Worm (Caenorhabditis elegans) whole organism, L4 larva: ENCODE measurements around the gene ZK1127.5.

Source experiments
- D1046.2 ChIP-seq: fragments of 200-800 bp; sonication (Bioruptor generic); IDR thresholded peaks from 2 replicates; pipeline ENCODE4 v1.3.6; 2022; ENCODE audit warnings: missing genetic modification characterization, missing compliant biosample characterization
- F26F4.8 ChIP-seq: fragments of 200-800 bp; sonication (Bioruptor generic); conservative IDR thresholded peaks from 2 replicates; pipeline ENCODE4 v1.3.6; 2022; ENCODE audit warnings: missing genetic modification characterization, missing compliant biosample characterization
- F37D6.2 ChIP-seq: sonication (generic microtip); optimal IDR thresholded peaks from 2 replicates; lab custom pipeline; 2016; ENCODE audit warnings: mild to moderate bottlenecking, missing genetic modification characterization, missing compliant biosample characterization
- F44E2.7 ChIP-seq: fragments of 200-800 bp; sonication (Bioruptor generic); IDR thresholded peaks from 2 replicates; pipeline ENCODE4 v2.1.2; 2022; ENCODE audit warnings: missing genetic modification characterization, missing compliant biosample characterization
- R02D3.7 ChIP-seq: fragments of 150-350 bp; sonication (generic microtip); optimal IDR thresholded peaks from 3 replicates; lab custom pipeline; 2014; ENCODE audit warnings: missing biosample characterization, missing genetic modification characterization
- Y48G9A.11 ChIP-seq: fragments of 200-800 bp; sonication (Bioruptor generic); IDR thresholded peaks from 2 replicates; pipeline ENCODE4 v1.3.6; 2022; ENCODE audit warnings: missing genetic modification reagents, missing genetic modification characterization, missing compliant biosample characterization
- Y75B8A.6 ChIP-seq: fragments of 200-800 bp; sonication (Bioruptor generic); IDR thresholded peaks from 2 replicates; pipeline ENCODE4 v1.3.6; 2022; ENCODE audit warnings: missing genetic modification reagents, missing genetic modification characterization, missing compliant biosample characterization
- aha-1 ChIP-seq: fragments of 150-350 bp; peaks from one replicate; lab custom pipeline; 2014; ENCODE audit warnings: missing biosample characterization, missing genetic modification characterization
- aly-2 ChIP-seq: sonication (generic microtip); optimal IDR thresholded peaks from 2 replicates; lab custom pipeline; 2018; ENCODE audit warnings: missing biosample characterization, missing genetic modification characterization
- attf-4 ChIP-seq: sonication (generic microtip); optimal IDR thresholded peaks from 3 replicates; lab custom pipeline; 2017; ENCODE audit warnings: missing biosample characterization, missing genetic modification characterization
- ceh-44 ChIP-seq: fragments of 200-800 bp; sonication (Bioruptor generic); IDR thresholded peaks from 2 replicates; pipeline ENCODE4 v1.3.6; 2022; ENCODE audit warnings: missing genetic modification reagents, missing genetic modification characterization, missing compliant biosample characterization
- ceh-82 ChIP-seq: sonication (generic microtip); optimal IDR thresholded peaks from 2 replicates; lab custom pipeline; 2017; ENCODE audit warnings: missing biosample characterization, missing genetic modification characterization
- ctbp-1 ChIP-seq: fragments of 200-800 bp; sonication (Bioruptor generic); IDR thresholded peaks from 2 replicates; pipeline ENCODE4 v1.3.6; 2022; ENCODE audit warnings: missing genetic modification reagents, missing genetic modification characterization, missing compliant biosample characterization
- daf-12 ChIP-seq: fragments of 150-350 bp; optimal IDR thresholded peaks from 2 replicates; lab custom pipeline; 2014; ENCODE audit warnings: missing biosample characterization, missing genetic modification reagents, missing genetic modification characterization
- daf-19 ChIP-seq: fragments of 200-800 bp; sonication (Bioruptor generic); conservative IDR thresholded peaks from 2 replicates; pipeline ENCODE4 v1.3.6; 2022; ENCODE audit warnings: missing genetic modification characterization, missing compliant biosample characterization
- dve-1 ChIP-seq: sonication (generic microtip); optimal IDR thresholded peaks from 2 replicates; lab custom pipeline; 2017; ENCODE audit warnings: antibody characterized with exemption, mild to moderate bottlenecking, missing genetic modification characterization, missing compliant biosample characterization; ENCODE audit not compliant: insufficient read depth
- fkh-10 ChIP-seq: fragments of 150-350 bp; optimal IDR thresholded peaks from 2 replicates; lab custom pipeline; 2014; ENCODE audit warnings: missing biosample characterization, missing genetic modification reagents, missing genetic modification characterization
- fos-1 ChIP-seq: fragments of 150-350 bp; optimal IDR thresholded peaks from 2 replicates; lab custom pipeline; 2014; ENCODE audit warnings: missing biosample characterization, missing genetic modification characterization
- jun-1 ChIP-seq: fragments of 150-350 bp; optimal IDR thresholded peaks from 2 replicates; lab custom pipeline; 2014; ENCODE audit warnings: missing biosample characterization, missing genetic modification reagents, missing genetic modification characterization
- lim-7 ChIP-seq: fragments of 200-800 bp; sonication (Bioruptor generic); IDR thresholded peaks from 2 replicates; pipeline ENCODE4 v1.3.6; 2022; ENCODE audit warnings: missing genetic modification characterization, missing compliant biosample characterization
- lin-1 ChIP-seq: fragments of 200-800 bp; sonication (Bioruptor generic); IDR thresholded peaks from 2 replicates; pipeline ENCODE4 v1.3.6; 2022; ENCODE audit warnings: missing genetic modification reagents, missing genetic modification characterization, missing compliant biosample characterization
- lin-15B ChIP-seq: fragments of 150-350 bp; sonication (generic microtip); optimal IDR thresholded peaks from 3 replicates; lab custom pipeline; 2014; ENCODE audit warnings: missing biosample characterization, missing genetic modification characterization
- lin-38 ChIP-seq: fragments of 200-800 bp; sonication (Bioruptor generic); IDR thresholded peaks from 2 replicates; pipeline ENCODE4 v1.3.6; 2022; ENCODE audit warnings: missing genetic modification reagents, missing genetic modification characterization, missing compliant biosample characterization
- lin-39 ChIP-seq: fragments of 150-350 bp; optimal IDR thresholded peaks from 2 replicates; lab custom pipeline; 2014; ENCODE audit warnings: missing biosample characterization, missing genetic modification reagents, missing genetic modification characterization
- madf-9 ChIP-seq: fragments of 200-800 bp; sonication (Bioruptor generic); conservative IDR thresholded peaks from 2 replicates; pipeline ENCODE4 v1.3.6; 2022; ENCODE audit warnings: missing genetic modification reagents, missing genetic modification characterization, missing compliant biosample characterization
- mes-2 ChIP-seq: sonication (generic microtip); optimal IDR thresholded peaks from 2 replicates; lab custom pipeline; 2016; ENCODE audit warnings: missing genotype, mild to moderate bottlenecking, missing genetic modification characterization, missing compliant biosample characterization; ENCODE audit not compliant: poor library complexity, severe bottlenecking
- mxl-2 ChIP-seq: fragments of 200-800 bp; sonication (Bioruptor generic); conservative IDR thresholded peaks from 2 replicates; pipeline ENCODE4 v1.3.6; 2022; ENCODE audit warnings: missing genetic modification reagents, missing genetic modification characterization, missing compliant biosample characterization
- nhr-237 ChIP-seq: sonication (generic microtip); optimal IDR thresholded peaks from 2 replicates; lab custom pipeline; 2017; ENCODE audit warnings: missing biosample characterization, missing genetic modification characterization
- nhr-48 ChIP-seq: sonication (generic microtip); optimal IDR thresholded peaks from 2 replicates; lab custom pipeline; 2016; ENCODE audit warnings: mild to moderate bottlenecking, missing genetic modification characterization, missing compliant biosample characterization
- pha-4 ChIP-seq, 2 experiments: fragments of 150-350 bp in 1 of 2; fragments of 200-800 bp in 1 of 2; sonication (Bioruptor generic) in 1 of 2; IDR thresholded peaks in 1 of 2; optimal IDR thresholded peaks in 1 of 2; 2 replicates each; pipeline versions ENCODE4 v1.3.6 to Lab custom; 2014 to 2022; ENCODE audit warnings: missing genetic modification characterization in 2 of 2, missing genetic modification reagents in 2 of 2, missing biosample characterization in 1 of 2, missing compliant biosample characterization in 1 of 2
- rbr-2 ChIP-seq: sonication (generic microtip); optimal IDR thresholded peaks from 2 replicates; lab custom pipeline; 2016; ENCODE audit warnings: missing genotype, missing genetic modification characterization, missing compliant biosample characterization
- sdz-12 ChIP-seq: fragments of 200-800 bp; sonication (Bioruptor generic); optimal IDR thresholded peaks from 2 replicates; lab custom pipeline; 2018; ENCODE audit warnings: mild to moderate bottlenecking, missing genetic modification characterization, missing compliant biosample characterization
- skn-1 ChIP-seq: fragments of 150-350 bp; optimal IDR thresholded peaks from 2 replicates; lab custom pipeline; 2014; ENCODE audit warnings: missing biosample characterization, missing genetic modification characterization
- snpc-4 ChIP-seq: fragments of 150-350 bp; optimal IDR thresholded peaks from 2 replicates; lab custom pipeline; 2014; ENCODE audit warnings: missing biosample characterization, missing genetic modification characterization
- spr-1 ChIP-seq: sonication (generic microtip); optimal IDR thresholded peaks from 2 replicates; lab custom pipeline; 2016; ENCODE audit warnings: mild to moderate bottlenecking, missing genetic modification characterization, missing compliant biosample characterization
- tra-1 ChIP-seq: fragments of 200-800 bp; sonication (Bioruptor generic); IDR thresholded peaks from 2 replicates; pipeline ENCODE4 v1.3.6; 2022; ENCODE audit warnings: missing genetic modification reagents, missing genetic modification characterization, missing compliant biosample characterization
- unc-130 ChIP-seq: sonication (generic microtip); optimal IDR thresholded peaks from 2 replicates; lab custom pipeline; 2016; ENCODE audit warnings: missing genetic modification reagents, missing genetic modification characterization, missing compliant biosample characterization
- vab-7 ChIP-seq: fragments of 200-800 bp; sonication (Bioruptor generic); IDR thresholded peaks from 2 replicates; pipeline ENCODE4 v1.3.6; 2022; ENCODE audit warnings: missing genetic modification reagents, missing genetic modification characterization, missing compliant biosample characterization
- zag-1 ChIP-seq: fragments of 150-350 bp; optimal IDR thresholded peaks from 2 replicates; lab custom pipeline; 2014; ENCODE audit warnings: missing biosample characterization, missing genetic modification characterization
- zfp-2 ChIP-seq: sonication (generic microtip); optimal IDR thresholded peaks from 2 replicates; lab custom pipeline; 2016; ENCODE audit warnings: mild to moderate bottlenecking, missing genetic modification characterization, missing compliant biosample characterization
- zfp-3 ChIP-seq: fragments of 200-800 bp; sonication (Bioruptor generic); conservative IDR thresholded peaks from 2 replicates; pipeline ENCODE4 v1.3.6; 2022; ENCODE audit warnings: missing genetic modification reagents, missing genetic modification characterization, missing compliant biosample characterization
- ztf-11 ChIP-seq: fragments of 150-350 bp; optimal IDR thresholded peaks from 2 replicates; lab custom pipeline; 2014; ENCODE audit warnings: missing biosample characterization, missing genetic modification characterization
- ztf-7 ChIP-seq: fragments of 150-350 bp; optimal IDR thresholded peaks from 2 replicates; lab custom pipeline; 2014; ENCODE audit warnings: missing biosample characterization, missing genetic modification characterization

ZK1127.5 gene

DNA sequence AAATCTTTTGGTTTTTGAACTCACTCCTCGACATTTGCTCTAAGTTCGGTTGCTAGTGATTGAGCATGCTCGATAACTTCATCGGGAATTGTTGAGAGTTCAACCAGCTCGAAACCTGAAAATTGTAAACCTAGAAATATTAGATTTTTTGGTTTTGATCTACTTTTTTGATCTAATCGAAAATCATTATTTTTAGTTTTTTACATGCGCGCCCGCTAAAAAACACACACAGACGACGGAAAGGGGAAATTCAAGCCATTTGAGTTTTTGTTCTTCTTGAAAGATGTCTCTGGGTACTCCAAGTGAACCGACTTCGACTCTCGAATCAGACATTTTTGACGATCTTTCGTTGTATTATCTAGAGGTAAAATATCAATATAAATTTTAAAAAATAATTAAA is 14.9 kb downstream of the ZK1127.5 start, which contains the start of gene nos-2 (continued):
- TF ChIP-seq lin-1 (GFP tag; lab: Robert Waterston, UW) (no peak), jun-1 (no peak)

DNA sequence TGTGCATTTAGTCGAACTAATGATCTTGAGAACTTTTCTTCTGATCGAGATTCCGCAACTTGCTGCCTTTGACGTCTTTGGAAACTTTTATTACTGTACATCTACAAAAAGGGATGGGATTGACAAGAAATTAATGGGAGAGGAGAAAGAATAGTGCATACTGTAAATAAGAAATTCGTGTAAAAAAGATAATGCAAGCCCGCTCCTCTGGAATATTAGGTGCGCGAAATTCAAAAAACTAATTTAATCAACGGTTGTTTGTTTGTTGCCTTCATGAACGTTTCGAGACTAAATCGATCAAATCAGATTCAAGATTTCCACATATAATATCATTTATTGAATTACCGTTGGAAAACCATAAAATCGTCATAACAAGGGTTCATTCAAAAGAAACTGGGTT is 19.4 kb downstream of the ZK1127.5 start, which contains the start of gene him-14:
him-14 (minus strand) TSS at position 101 of the 400 bp plus-strand sequence.
- no peak for TF ChIP-seq F26F4.8 (GFP tag; lab: Robert Waterston, UW)
- no peak for TF ChIP-seq lim-7
- no peak for TF ChIP-seq lin-15B
- TF ChIP-seq mes-2 (tag; lab: Kevin White, UChicago): no peak
- TF ChIP-seq aha-1: peak; percentile 82
- TF ChIP-seq daf-12 (tag; lab: Kevin White, UChicago): no peak
- TF ChIP-seq ceh-44: no peak
- no peak for TF ChIP-seq snpc-4 (tag; lab: Kevin White, UChicago)

ce11 chrII:7070434-7070833 is 20.0 kb downstream of the ZK1127.5 start:
- no peak for TF ChIP-seq zag-1
- TF ChIP-seq skn-1 (tag; lab: Kevin White, UChicago): no peak
- TF ChIP-seq vab-7 (GFP tag; lab: Robert Waterston, UW): no peak
- no peak for TF ChIP-seq lin-1 (GFP tag; lab: Robert Waterston, UW)
- no peak for TF ChIP-seq spr-1 (tag; lab: Kevin White, UChicago)
- TF ChIP-seq Y48G9A.11 (GFP tag; lab: Robert Waterston, UW): no peak
- no peak for TF ChIP-seq lin-38
- TF ChIP-seq F44E2.7: no peak
- TF ChIP-seq unc-130 (GFP tag; lab: Kevin White, UChicago): no peak
- TF ChIP-seq ztf-7 (tag; lab: Kevin White, UChicago): no peak
- TF ChIP-seq madf-9 (GFP tag; lab: Robert Waterston, UW): no peak
- no peak for TF ChIP-seq daf-19 (GFP tag; lab: Robert Waterston, UW)
- TF ChIP-seq zfp-3 (GFP tag; lab: Robert Waterston, UW): no peak
- TF ChIP-seq lin-39 (tag; lab: Kevin White, UChicago): no peak
- TF ChIP-seq fos-1 (tag; lab: Kevin White, UChicago): no peak
- TF ChIP-seq rbr-2 (tag; lab: Kevin White, UChicago): no peak
- TF ChIP-seq nhr-48 (tag; lab: Kevin White, UChicago): no peak
- no peak for TF ChIP-seq ctbp-1
- no peak for TF ChIP-seq sdz-12 (GFP tag; lab: Kevin White, UChicago)
- no peak for TF ChIP-seq jun-1

DNA sequence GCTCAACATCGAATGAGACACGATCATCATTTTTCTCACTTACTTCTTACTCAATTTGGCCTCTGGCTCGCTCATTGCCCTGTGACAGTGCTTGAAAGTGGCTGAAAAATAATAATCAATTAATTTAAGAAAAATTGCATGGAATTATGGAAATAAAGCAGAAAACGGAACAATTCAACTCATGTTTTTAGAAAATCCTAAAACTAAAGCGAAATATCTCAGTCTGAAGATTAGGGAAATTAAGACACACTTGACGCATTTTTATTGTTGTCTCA is 21.8 kb downstream of the ZK1127.5 start, which contains the start of gene kars-1:
kars-1 (minus strand) TSS at position 101 of the 275 bp plus-strand sequence.
- TF ChIP-seq fkh-10 (GFP tag; lab: Kevin White, UChicago): no peak
- TF ChIP-seq attf-4 (tag; lab: Kevin White, UChicago): no peak
- no peak for TF ChIP-seq Y75B8A.6 (GFP tag; lab: Robert Waterston, UW)
- TF ChIP-seq tra-1: no peak
- no peak for TF ChIP-seq F44E2.7
- TF ChIP-seq D1046.2 (GFP tag; lab: Robert Waterston, UW): no peak

ce11 chrII:7072590-7073536 is 22.4 kb downstream of the ZK1127.5 start:
- TF ChIP-seq zfp-3 (GFP tag; lab: Robert Waterston, UW) (no peak), ceh-44 (no peak), zfp-2 (no peak), lin-39 (tag; lab: Kevin White, UChicago) (no peak), ctbp-1 (no peak), madf-9 (GFP tag; lab: Robert Waterston, UW) (no peak), nhr-237 (tag; lab: Kevin White, UChicago) (no peak), R02D3.7 (tag; lab: Kevin White, UChicago) (no peak), zag-1 (no peak), pha-4 (GFP tag; IDR thresholded peaks at IDR 0.05; lab: Robert Waterston, UW) (no peak), pha-4 (tag; optimal IDR thresholded peaks at IDR 0.05; lab: Kevin White, UChicago) (peak; percentile 35), ceh-82 (tag; lab: Kevin White, UChicago) (no peak), vab-7 (GFP tag; lab: Robert Waterston, UW) (peak; percentile 32; the same call in 1 of the 2 replicates), F37D6.2 (tag; lab: Kevin White, UChicago) (no peak), ztf-11 (tag; lab: Kevin White, UChicago) (no peak), dve-1 (tag; lab: Kevin White, UChicago) (peak; percentile 80), mxl-2 (GFP tag; lab: Robert Waterston, UW) (no peak), aly-2 (tag; lab: Kevin White, UChicago) (no peak)
